Worm (Caenorhabditis elegans) whole organism, L2 larva: ENCODE results near the gene C28C12.1.
A peak's percentile ranks its signal among the peaks of the same experiment; 100 is the strongest.

Experiments
- C34F6.9 ChIP-seq: fragments of 150-350 bp; optimal IDR thresholded peaks from 2 replicates; lab custom pipeline; 2014; ENCODE audit warnings: missing biosample characterization, missing genetic modification characterization
- F13H6.1 ChIP-seq: sonication (generic microtip); optimal IDR thresholded peaks from 2 replicates; lab custom pipeline; 2016; ENCODE audit warnings: missing genetic modification characterization, missing compliant biosample characterization
- R02D3.7 ChIP-seq: fragments of 150-350 bp; optimal IDR thresholded peaks from 2 replicates; lab custom pipeline; 2014; ENCODE audit warnings: missing biosample characterization, missing genetic modification characterization
- Y55F3AM.14 ChIP-seq: fragments of 200-800 bp; sonication (Bioruptor generic); optimal IDR thresholded peaks from 2 replicates; lab custom pipeline; 2018; ENCODE audit warnings: mild to moderate bottlenecking, missing genetic modification characterization, missing compliant biosample characterization
- ZK546.5 ChIP-seq: sonication (generic microtip); optimal IDR thresholded peaks from 2 replicates; lab custom pipeline; 2017; ENCODE audit warnings: missing biosample characterization, missing genetic modification characterization
- alr-1 ChIP-seq: fragments of 150-350 bp; optimal IDR thresholded peaks from 2 replicates; lab custom pipeline; 2014; ENCODE audit warnings: missing biosample characterization, missing genetic modification characterization
- aly-2 ChIP-seq: fragments of 150-350 bp; optimal IDR thresholded peaks from 2 replicates; lab custom pipeline; 2014; ENCODE audit warnings: missing biosample characterization, missing genetic modification characterization
- ama-1 ChIP-seq: fragments of 150-350 bp; optimal IDR thresholded peaks from 2 replicates; lab custom pipeline; 2018; ENCODE audit warnings: inconsistent platforms
- blmp-1 ChIP-seq: sonication (generic microtip); optimal IDR thresholded peaks from 2 replicates; lab custom pipeline; 2017; ENCODE audit warnings: missing genetic modification characterization, mild to moderate bottlenecking, missing compliant biosample characterization, antibody characterized with exemption, moderate library complexity; ENCODE audit not compliant: insufficient read depth
- ceh-16 ChIP-seq: fragments of 150-350 bp; optimal IDR thresholded peaks from 2 replicates; lab custom pipeline; 2014; ENCODE audit warnings: missing biosample characterization, missing genetic modification characterization
- ceh-82 ChIP-seq: fragments of 150-350 bp; optimal IDR thresholded peaks from 2 replicates; lab custom pipeline; 2014; ENCODE audit warnings: missing biosample characterization, missing genetic modification characterization
- crh-2 ChIP-seq: sonication (generic microtip); optimal IDR thresholded peaks from 2 replicates; lab custom pipeline; 2017; ENCODE audit warnings: missing biosample characterization, missing genetic modification characterization
- dmd-4 ChIP-seq: sonication (generic microtip); optimal IDR thresholded peaks from 2 replicates; lab custom pipeline; 2017; ENCODE audit warnings: missing biosample characterization, missing genetic modification characterization
- egl-27 ChIP-seq: sonication (generic microtip); optimal IDR thresholded peaks from 3 replicates; lab custom pipeline; 2017; ENCODE audit warnings: missing biosample characterization, missing genetic modification reagents, missing genetic modification characterization
- elt-1 ChIP-seq: fragments of 150-350 bp; optimal IDR thresholded peaks from 2 replicates; lab custom pipeline; 2014; ENCODE audit warnings: missing biosample characterization, missing genetic modification characterization
- elt-3 ChIP-seq: sonication (generic microtip); optimal IDR thresholded peaks from 2 replicates; lab custom pipeline; 2017; ENCODE audit warnings: missing biosample characterization, missing genetic modification characterization
- fos-1 ChIP-seq: fragments of 150-350 bp; optimal IDR thresholded peaks from 2 replicates; lab custom pipeline; 2014; ENCODE audit warnings: missing biosample characterization, missing genetic modification characterization
- gmeb-1 ChIP-seq: fragments of 150-350 bp; optimal IDR thresholded peaks from 2 replicates; lab custom pipeline; 2014; ENCODE audit warnings: missing biosample characterization, missing genetic modification characterization
- lin-11 ChIP-seq: fragments of 150-350 bp; sonication (generic microtip); optimal IDR thresholded peaks from 2 replicates; lab custom pipeline; 2014; ENCODE audit warnings: missing biosample characterization, missing genetic modification characterization, inconsistent platforms, mixed read lengths
- lin-13 ChIP-seq: fragments of 150-350 bp; optimal IDR thresholded peaks from 2 replicates; lab custom pipeline; 2014; ENCODE audit warnings: missing biosample characterization, missing genetic modification reagents, missing genetic modification characterization
- lin-39 ChIP-seq: fragments of 150-350 bp; optimal IDR thresholded peaks from 2 replicates; lab custom pipeline; 2014; ENCODE audit warnings: missing biosample characterization, missing genetic modification reagents, missing genetic modification characterization
- lsy-2 ChIP-seq, 2 experiments: fragments of 150-350 bp in 1 of 2; sonication (generic microtip) in 1 of 2; optimal IDR thresholded peaks; 2 replicates each; lab custom pipeline; 2014 to 2017; ENCODE audit warnings: missing biosample characterization in 2 of 2, missing genetic modification characterization in 2 of 2
- mab-5 ChIP-seq: fragments of 150-350 bp; optimal IDR thresholded peaks from 2 replicates; lab custom pipeline; 2014; ENCODE audit warnings: missing biosample characterization, missing genetic modification characterization
- mbf-1 ChIP-seq: sonication (generic microtip); optimal IDR thresholded peaks from 2 replicates; lab custom pipeline; 2017; ENCODE audit warnings: missing biosample characterization, missing genetic modification characterization
- mdl-1 ChIP-seq, 2 experiments: fragments of 150-350 bp in 1 of 2; sonication (generic microtip) in 1 of 2; optimal IDR thresholded peaks; 2 replicates each; lab custom pipeline; 2017; ENCODE audit warnings: missing biosample characterization in 2 of 2, missing genetic modification characterization in 2 of 2
- nhr-10 ChIP-seq: sonication (generic microtip); optimal IDR thresholded peaks from 2 replicates; lab custom pipeline; 2017; ENCODE audit warnings: missing biosample characterization, missing genetic modification characterization
- nhr-11 ChIP-seq: fragments of 150-350 bp; optimal IDR thresholded peaks from 2 replicates; lab custom pipeline; 2014; ENCODE audit warnings: missing biosample characterization, missing genetic modification characterization
- nhr-129 ChIP-seq: fragments of 150-350 bp; optimal IDR thresholded peaks from 2 replicates; lab custom pipeline; 2014; ENCODE audit warnings: missing biosample characterization, missing genetic modification characterization
- nhr-21 ChIP-seq: fragments of 150-350 bp; optimal IDR thresholded peaks from 2 replicates; lab custom pipeline; 2014; ENCODE audit warnings: missing biosample characterization, missing genetic modification characterization
- nhr-23 ChIP-seq: fragments of 150-350 bp; optimal IDR thresholded peaks from 2 replicates; lab custom pipeline; 2014; ENCODE audit warnings: missing biosample characterization, missing genetic modification reagents, missing genetic modification characterization
- nhr-237 ChIP-seq: fragments of 150-350 bp; optimal IDR thresholded peaks from 2 replicates; lab custom pipeline; 2014; ENCODE audit warnings: missing biosample characterization, missing genetic modification characterization
- nhr-25 ChIP-seq: fragments of 150-350 bp; sonication (generic microtip); optimal IDR thresholded peaks from 3 replicates; lab custom pipeline; 2014; ENCODE audit warnings: missing biosample characterization, missing genetic modification characterization
- nhr-6 ChIP-seq: fragments of 150-350 bp; optimal IDR thresholded peaks from 2 replicates; lab custom pipeline; 2014; ENCODE audit warnings: missing biosample characterization, missing genetic modification characterization
- nhr-77 ChIP-seq: fragments of 150-350 bp; optimal IDR thresholded peaks from 2 replicates; lab custom pipeline; 2014; ENCODE audit warnings: missing biosample characterization, missing genetic modification characterization
- peb-1 ChIP-seq: fragments of 150-350 bp; optimal IDR thresholded peaks from 2 replicates; lab custom pipeline; 2014; ENCODE audit warnings: missing biosample characterization, missing genetic modification characterization
- sem-4 ChIP-seq: fragments of 150-350 bp; optimal IDR thresholded peaks from 2 replicates; lab custom pipeline; 2014; ENCODE audit warnings: missing biosample characterization, missing genetic modification reagents, missing genetic modification characterization
- skn-1 ChIP-seq: sonication (generic microtip); optimal IDR thresholded peaks from 2 replicates; lab custom pipeline; 2017; ENCODE audit warnings: missing biosample characterization, missing genetic modification characterization
- sma-3 ChIP-seq: sonication (generic microtip); optimal IDR thresholded peaks from 2 replicates; lab custom pipeline; 2016; ENCODE audit warnings: missing genetic modification reagents, missing genetic modification characterization, missing compliant biosample characterization
- sma-9 ChIP-seq, 2 experiments: fragments of 150-350 bp in 1 of 2; sonication (generic microtip) in 1 of 2; optimal IDR thresholded peaks; 2 replicates each; lab custom pipeline; 2014 to 2016; ENCODE audit warnings: missing genetic modification characterization in 2 of 2, mild to moderate bottlenecking in 1 of 2, missing biosample characterization in 1 of 2, missing compliant biosample characterization in 1 of 2, missing genetic modification reagents in 1 of 2, moderate library complexity in 1 of 2
- snpc-4 ChIP-seq: fragments of 150-350 bp; optimal IDR thresholded peaks from 2 replicates; lab custom pipeline; 2014; ENCODE audit warnings: missing biosample characterization, missing genetic modification characterization
- unc-39 ChIP-seq: fragments of 150-350 bp; optimal IDR thresholded peaks from 2 replicates; lab custom pipeline; 2014; ENCODE audit warnings: missing biosample characterization, missing genetic modification characterization
- unc-55 ChIP-seq: fragments of 150-350 bp; sonication (generic microtip); optimal IDR thresholded peaks from 3 replicates; lab custom pipeline; 2014; ENCODE audit warnings: missing biosample characterization, missing genetic modification reagents, missing genetic modification characterization
- unc-62 ChIP-seq: fragments of 150-350 bp; optimal IDR thresholded peaks from 2 replicates; lab custom pipeline; 2014; ENCODE audit warnings: missing biosample characterization, missing genetic modification reagents, missing genetic modification characterization
- ztf-1 ChIP-seq: fragments of 200-800 bp; sonication (Bioruptor generic); conservative IDR thresholded peaks from 2 replicates; pipeline ENCODE4 v1.3.6; 2022; ENCODE audit warnings: missing genetic modification characterization, missing compliant biosample characterization
- ztf-11 ChIP-seq: sonication (generic microtip); optimal IDR thresholded peaks from 2 replicates; lab custom pipeline; 2017; ENCODE audit warnings: missing biosample characterization, missing genetic modification characterization
- ztf-4 ChIP-seq: fragments of 150-350 bp; optimal IDR thresholded peaks from 2 replicates; lab custom pipeline; 2014; ENCODE audit warnings: missing biosample characterization, missing genetic modification characterization

Gene C28C12.1

DNA sequence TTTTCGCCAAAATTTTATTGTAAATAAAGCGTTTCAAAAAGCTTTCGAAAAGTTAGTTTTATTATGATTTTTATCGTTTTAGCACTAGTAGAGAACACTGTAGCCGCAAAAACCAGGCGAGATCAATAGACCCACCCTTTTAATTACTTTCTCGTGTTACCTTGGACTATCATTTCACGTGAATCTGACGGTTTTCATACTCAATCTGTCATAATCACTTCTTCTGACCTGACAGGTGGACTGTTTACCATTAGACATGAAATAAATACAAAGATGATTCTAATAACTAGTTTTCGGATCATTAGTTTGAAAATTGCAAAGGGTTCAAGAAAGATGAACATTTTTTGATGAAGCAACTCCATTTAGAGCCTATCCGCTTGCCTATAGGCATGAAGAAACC is 38.4 kb upstream of the C28C12.1 start:
- TF ChIP-seq elt-1 (tag; lab: Kevin White, UChicago) (no peak), ceh-82 (no peak), mbf-1 (tag; lab: Kevin White, UChicago) (no peak), unc-55 (GFP tag; lab: Kevin White, UChicago) (no peak), F13H6.1 (tag; lab: Kevin White, UChicago) (no peak), dmd-4 (no peak), blmp-1 (peak; percentile 55), lin-11 (tag; lab: Kevin White, UChicago) (no peak), snpc-4 (tag; lab: Kevin White, UChicago) (no peak), sma-9 (GFP tag; optimal IDR thresholded peaks at IDR 0.05; lab: Kevin White, UChicago) (peak; percentile 78), sma-9 (tag; optimal IDR thresholded peaks at IDR 0.05; lab: Kevin White, UChicago) (no peak), nhr-237 (tag; lab: Kevin White, UChicago) (no peak), aly-2 (tag; lab: Kevin White, UChicago) (no peak), nhr-77 (tag; lab: Kevin White, UChicago) (no peak), nhr-10 (tag; lab: Kevin White, UChicago) (no peak), ceh-16 (tag; lab: Kevin White, UChicago) (no peak), nhr-23 (tag; lab: Kevin White, UChicago) (no peak), ama-1 (lab: Kevin White, UChicago) (no peak), ZK546.5 (tag; lab: Kevin White, UChicago) (no peak), sem-4 (no peak), lin-13 (GFP tag; lab: Kevin White, UChicago) (no peak), nhr-129 (tag; lab: Kevin White, UChicago) (no peak), egl-27 (tag; lab: Kevin White, UChicago) (no peak), nhr-25 (tag; lab: Kevin White, UChicago) (peak; percentile 71), R02D3.7 (tag; lab: Kevin White, UChicago) (no peak), unc-62 (no peak), unc-39 (no peak), mab-5 (tag; lab: Kevin White, UChicago) (peak; percentile 27), alr-1 (no peak), nhr-21 (tag; lab: Kevin White, UChicago) (peak; percentile 57), nhr-11 (tag; lab: Kevin White, UChicago) (no peak), ztf-4 (no peak), fos-1 (tag; lab: Kevin White, UChicago) (no peak), ztf-11 (tag; lab: Kevin White, UChicago) (no peak), C34F6.9 (no peak), Y55F3AM.14 (GFP tag; lab: Kevin White, UChicago) (no peak), crh-2 (tag; lab: Kevin White, UChicago) (peak; percentile 14), skn-1 (tag; lab: Kevin White, UChicago) (no peak), sma-3 (GFP tag; lab: Kevin White, UChicago) (peak; percentile 44), gmeb-1 (no peak), lsy-2 (tag; optimal IDR thresholded peaks at IDR 0.05; lab: Kevin White, UChicago) (no peak), mdl-1 (tag; optimal IDR thresholded peaks at IDR 0.05; lab: Kevin White, UChicago) (peak in 1 of 2 experiments; percentile 12), peb-1 (tag; lab: Kevin White, UChicago) (no peak), elt-3 (no peak), ztf-1 (GFP tag; lab: Robert Waterston, UW) (no peak), lin-39 (no peak), nhr-6 (tag; lab: Kevin White, UChicago) (no peak)

DNA sequence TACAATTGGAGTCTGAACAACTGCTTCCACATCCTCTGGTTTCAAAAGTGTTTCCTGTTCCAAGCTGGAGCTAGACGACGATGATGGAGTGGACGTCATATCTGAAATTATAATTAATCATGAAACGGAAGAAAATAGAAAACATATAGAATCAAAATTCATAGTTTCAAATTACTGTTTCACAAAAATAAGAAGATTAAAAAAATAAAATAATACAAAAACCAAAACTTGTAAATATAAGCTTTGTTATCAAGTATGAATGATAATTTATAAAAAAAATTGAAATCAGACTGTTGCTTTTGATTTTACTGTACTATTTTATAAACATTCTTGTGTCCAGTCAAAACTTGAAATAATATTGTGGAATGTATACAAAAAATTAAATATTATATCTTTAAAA is 37.8 kb upstream of the C28C12.1 start, which contains the start of gene str-176:
str-176 (minus strand) TSS at position 101 of the 400 bp plus-strand sequence.
- TF ChIP-seq nhr-21 (tag; lab: Kevin White, UChicago) (no peak), lsy-2 (tag; optimal IDR thresholded peaks at IDR 0.05; lab: Kevin White, UChicago) (no peak), nhr-25 (tag; lab: Kevin White, UChicago) (no peak), elt-1 (tag; lab: Kevin White, UChicago) (no peak), unc-39 (no peak)
